Fruit fly (Drosophila melanogaster) whole organism, embryonic: Measurements from ENCODE around the gene ida.

Source experiments
- CG10274 ChIP-seq: fragments of 200-800 bp; sonication (Bioruptor generic); optimal IDR thresholded peaks from 3 replicates; lab custom pipeline; 2017; ENCODE audit warnings: missing biosample characterization, mild to moderate bottlenecking, missing genetic modification characterization
- CG11398 ChIP-seq: fragments of 200-800 bp; sonication (Bioruptor generic); optimal IDR thresholded peaks from 2 replicates; lab custom pipeline; 2016; ENCODE audit warnings: missing biosample characterization, missing genetic modification characterization
- CG11456 ChIP-seq: fragments of 200-800 bp; sonication (Bioruptor generic); IDR thresholded peaks from 3 replicates; pipeline ENCODE4 v1.3.6; 2022; ENCODE audit warnings: missing biosample characterization, missing genetic modification characterization
- CG11504 ChIP-seq: fragments of 200-800 bp; sonication (Bioruptor generic); optimal IDR thresholded peaks from 3 replicates; lab custom pipeline; 2019; ENCODE audit warnings: missing biosample characterization, mild to moderate bottlenecking, missing genetic modification characterization, moderate library complexity
- CG11695 ChIP-seq: fragments of 200-800 bp; sonication (Bioruptor generic); IDR thresholded peaks from 3 replicates; pipeline ENCODE4 v1.3.6; 2022; ENCODE audit warnings: missing biosample characterization, missing genetic modification characterization
- CG12155 ChIP-seq: fragments of 200-800 bp; sonication (Bioruptor generic); optimal IDR thresholded peaks from 3 replicates; lab custom pipeline; 2016; ENCODE audit warnings: missing biosample characterization, missing genetic modification characterization
- CG12769 ChIP-seq: fragments of 200-800 bp; sonication (Bioruptor generic); optimal IDR thresholded peaks from 2 replicates; lab custom pipeline; 2019; ENCODE audit warnings: missing biosample characterization, mild to moderate bottlenecking, missing genetic modification characterization, moderate library complexity
- CG13123 ChIP-seq: fragments of 200-800 bp; sonication (Bioruptor generic); optimal IDR thresholded peaks from 2 replicates; lab custom pipeline; 2016; ENCODE audit warnings: missing biosample characterization, missing genetic modification characterization
- CG14050 ChIP-seq: fragments of 200-800 bp; sonication (Bioruptor generic); IDR thresholded peaks from 3 replicates; pipeline ENCODE4 v1.3.6; 2022; ENCODE audit warnings: missing biosample characterization, missing genetic modification characterization
- CG16863 ChIP-seq: fragments of 200-800 bp; sonication (Bioruptor generic); optimal IDR thresholded peaks from 3 replicates; lab custom pipeline; 2016; ENCODE audit warnings: missing biosample characterization, missing genetic modification characterization
- CG17361 ChIP-seq: fragments of 200-800 bp; sonication (Bioruptor generic); IDR thresholded peaks from 3 replicates; pipeline ENCODE4 v1.3.6; 2022; ENCODE audit warnings: missing biosample characterization, missing genetic modification characterization
- CG1832 ChIP-seq: fragments of 200-800 bp; sonication (Bioruptor generic); optimal IDR thresholded peaks from 2 replicates; lab custom pipeline; 2017; ENCODE audit warnings: missing biosample characterization, mild to moderate bottlenecking, missing genetic modification characterization, inconsistent platforms
- CG2120 ChIP-seq: fragments of 200-800 bp; sonication (Bioruptor generic); optimal IDR thresholded peaks from 3 replicates; lab custom pipeline; 2016; ENCODE audit warnings: missing biosample characterization, missing genetic modification characterization
- CG2129 ChIP-seq: fragments of 200-800 bp; sonication (Bioruptor generic); IDR thresholded peaks from 2 replicates; pipeline ENCODE4 v1.3.6; 2022; ENCODE audit warnings: missing biosample characterization, missing genetic modification characterization; ENCODE audit not compliant: partially characterized antibody
- CG30020 ChIP-seq: fragments of 200-800 bp; optimal IDR thresholded peaks from 2 replicates; lab custom pipeline; 2019; ENCODE audit warnings: missing biosample characterization, mild to moderate bottlenecking, missing genetic modification characterization, moderate library complexity
- CG31441 ChIP-seq: fragments of 200-800 bp; sonication (Bioruptor generic); IDR thresholded peaks from 2 replicates; pipeline ENCODE4 v1.3.6; 2022; ENCODE audit warnings: missing biosample characterization, missing genetic modification characterization
- CG3281 ChIP-seq: fragments of 200-800 bp; sonication (Bioruptor generic); optimal IDR thresholded peaks from 3 replicates; lab custom pipeline; 2017; ENCODE audit warnings: missing biosample characterization, mild to moderate bottlenecking, missing genetic modification characterization
- CG3407 ChIP-seq: fragments of 200-800 bp; sonication (Bioruptor generic); optimal IDR thresholded peaks from 2 replicates; lab custom pipeline; 2018; ENCODE audit warnings: missing biosample characterization, mild to moderate bottlenecking, missing genetic modification characterization
- CG34422 ChIP-seq: fragments of 200-800 bp; sonication (Bioruptor generic); IDR thresholded peaks from 3 replicates; pipeline ENCODE4 v1.3.6; 2022; ENCODE audit warnings: missing biosample characterization, missing genetic modification characterization
- CG4360 ChIP-seq: fragments of 200-800 bp; sonication (Bioruptor generic); IDR thresholded peaks from 2 replicates; pipeline ENCODE4 v1.3.6; 2022; ENCODE audit warnings: missing biosample characterization, missing genetic modification characterization
- CG4820 ChIP-seq: fragments of 200-800 bp; sonication (Bioruptor generic); optimal IDR thresholded peaks from 3 replicates; lab custom pipeline; 2016; ENCODE audit warnings: missing biosample characterization, missing genetic modification characterization
- CG6683 ChIP-seq: fragments of 200-800 bp; sonication (Bioruptor generic); optimal IDR thresholded peaks from 2 replicates; lab custom pipeline; 2017; ENCODE audit warnings: missing biosample characterization, mild to moderate bottlenecking, missing genetic modification characterization, missing genetic modification reagents
- Pdp1 ChIP-seq, 2 experiments: fragments of 200-800 bp; sonication (Bioruptor generic); optimal IDR thresholded peaks; 3 replicates each; lab custom pipeline; 2016; ENCODE audit warnings: missing biosample characterization in 2 of 2, missing genetic modification characterization in 2 of 2, mild to moderate bottlenecking in 1 of 2, moderate library complexity in 1 of 2
- Rfx ChIP-seq: fragments of 200-800 bp; sonication (Bioruptor generic); IDR thresholded peaks from 2 replicates; pipeline ENCODE4 v1.3.6; 2022; ENCODE audit warnings: missing biosample characterization, missing genetic modification characterization
- TFAM ChIP-seq: fragments of 200-800 bp; sonication (Bioruptor generic); optimal IDR thresholded peaks from 2 replicates; lab custom pipeline; 2017; ENCODE audit warnings: missing biosample characterization, missing genetic modification characterization, inconsistent platforms
- Usf ChIP-seq: fragments of 200-800 bp; sonication (Bioruptor generic); optimal IDR thresholded peaks from 2 replicates; lab custom pipeline; 2017; ENCODE audit warnings: missing genotype, missing biosample characterization, missing genetic modification characterization
- al ChIP-seq: fragments of 200-800 bp; sonication (Bioruptor generic); IDR thresholded peaks from 2 replicates; pipeline ENCODE4 v1.3.6; 2022; ENCODE audit warnings: missing biosample characterization, missing genetic modification characterization
- ase ChIP-seq: fragments of 200-800 bp; sonication (Bioruptor generic); IDR thresholded peaks from 3 replicates; pipeline ENCODE4 v1.3.6; 2022; ENCODE audit warnings: missing biosample characterization, missing genetic modification characterization
- br ChIP-seq: fragments of >200 bp; optimal IDR thresholded peaks from 2 replicates; lab custom pipeline; 2017
- chm ChIP-seq: fragments of 200-800 bp; sonication (Bioruptor generic); IDR thresholded peaks from 2 replicates; pipeline ENCODE4 v1.3.6; 2022; ENCODE audit warnings: missing biosample characterization, missing genetic modification characterization
- crc ChIP-seq: fragments of 200-800 bp; sonication (Bioruptor generic); optimal IDR thresholded peaks from 2 replicates; lab custom pipeline; 2016; ENCODE audit warnings: missing biosample characterization, missing genetic modification characterization
- dati ChIP-seq: fragments of 200-800 bp; sonication (Bioruptor generic); IDR thresholded peaks from 2 replicates; pipeline ENCODE4 v1.3.6; 2022; ENCODE audit warnings: missing biosample characterization, missing genetic modification characterization
- dmrt99B ChIP-seq: fragments of 200-800 bp; sonication (Bioruptor generic); optimal IDR thresholded peaks from 2 replicates; lab custom pipeline; 2018; ENCODE audit warnings: missing biosample characterization, mild to moderate bottlenecking, missing genetic modification characterization, moderate library complexity
- dysf ChIP-seq: fragments of 200-800 bp; sonication (Bioruptor generic); IDR thresholded peaks from 3 replicates; pipeline ENCODE4 v1.3.6; 2022; ENCODE audit warnings: missing biosample characterization, missing genetic modification characterization
- eve ChIP-seq, 2 experiments: fragments of >200 bp; optimal IDR thresholded peaks; 2 replicates each; lab custom pipeline; 2017; ENCODE audit warnings: missing biosample characterization in 2 of 2, missing genetic modification characterization in 2 of 2
- exex ChIP-seq: fragments of 200-800 bp; sonication (Bioruptor generic); optimal IDR thresholded peaks from 4 replicates; lab custom pipeline; 2018; ENCODE audit warnings: missing biosample characterization, mild to moderate bottlenecking, missing genetic modification characterization, moderate library complexity
- grn ChIP-seq: fragments of 200-800 bp; sonication (Bioruptor generic); optimal IDR thresholded peaks from 3 replicates; lab custom pipeline; 2017; ENCODE audit warnings: missing biosample characterization, missing genetic modification characterization
- her ChIP-seq: fragments of 200-800 bp; sonication (Bioruptor generic); optimal IDR thresholded peaks from 2 replicates; lab custom pipeline; 2016; ENCODE audit warnings: missing biosample characterization, missing genetic modification characterization
- kay ChIP-seq: fragments of 200-800 bp; sonication (Bioruptor generic); optimal IDR thresholded peaks from 2 replicates; lab custom pipeline; 2016; ENCODE audit warnings: missing biosample characterization, missing genetic modification characterization
- mirr ChIP-seq: fragments of 200-800 bp; sonication (Bioruptor generic); optimal IDR thresholded peaks from 3 replicates; lab custom pipeline; 2018; ENCODE audit warnings: missing biosample characterization, mild to moderate bottlenecking, missing genetic modification characterization
- nom ChIP-seq: fragments of 200-800 bp; sonication (Bioruptor generic); optimal IDR thresholded peaks from 2 replicates; lab custom pipeline; 2017; ENCODE audit warnings: missing biosample characterization, missing genetic modification characterization, mild to moderate bottlenecking, moderate library complexity, missing genetic modification reagents
- pan ChIP-seq, 4 experiments: fragments of >200 bp in 3 of 4; fragments of 200-800 bp in 1 of 4; sonication (Bioruptor generic) in 1 of 4; optimal IDR thresholded peaks in 3 of 4; IDR thresholded peaks in 1 of 4; 2 replicates each; pipeline versions ENCODE4 v1.3.6 to Lab custom; 2017 to 2022; ENCODE audit warnings: missing biosample characterization in 2 of 4, missing genetic modification characterization in 2 of 4, mixed read lengths in 1 of 4
- psq ChIP-seq: fragments of 200-800 bp; sonication (Bioruptor generic); optimal IDR thresholded peaks from 2 replicates; lab custom pipeline; 2017; ENCODE audit warnings: missing biosample characterization, missing genetic modification characterization
- row ChIP-seq: fragments of 200-800 bp; sonication (Bioruptor generic); IDR thresholded peaks from 3 replicates; pipeline ENCODE4 v1.3.6; 2022; ENCODE audit warnings: missing biosample characterization, missing genetic modification characterization
- sens ChIP-seq: fragments of 200-800 bp; sonication (Bioruptor generic); peaks from one replicate; lab custom pipeline; 2016; ENCODE audit warnings: missing biosample characterization, missing genetic modification characterization
- sisA ChIP-seq: fragments of 200-800 bp; sonication (Bioruptor generic); IDR thresholded peaks from 2 replicates; pipeline ENCODE4 v1.3.6; 2022; ENCODE audit warnings: missing biosample characterization, missing genetic modification characterization
- slou ChIP-seq: fragments of 200-800 bp; sonication (Bioruptor generic); optimal IDR thresholded peaks from 3 replicates; lab custom pipeline; 2016; ENCODE audit warnings: missing biosample characterization, missing genetic modification characterization
- slp2 ChIP-seq: fragments of 200-800 bp; sonication (Bioruptor generic); optimal IDR thresholded peaks from 2 replicates; lab custom pipeline; 2016; ENCODE audit warnings: missing biosample characterization, missing genetic modification characterization
- unpg ChIP-seq: fragments of 200-800 bp; sonication (Bioruptor generic); optimal IDR thresholded peaks from 3 replicates; lab custom pipeline; 2018; ENCODE audit warnings: missing biosample characterization, mild to moderate bottlenecking, missing genetic modification characterization, moderate library complexity
- vvl ChIP-seq: fragments of 200-800 bp; sonication (Bioruptor generic); IDR thresholded peaks from 2 replicates; pipeline ENCODE4 v1.3.6; 2022; ENCODE audit warnings: missing biosample characterization, missing genetic modification characterization
- wek ChIP-seq: fragments of 200-800 bp; sonication (Bioruptor generic); optimal IDR thresholded peaks from 3 replicates; lab custom pipeline; 2018; ENCODE audit warnings: missing biosample characterization, mild to moderate bottlenecking, missing genetic modification characterization, moderate library complexity

ida gene

dm6 chr3L:3898978-3899377 is 6.2 kb upstream of the ida start, which contains the start of gene Ccz1 (continued):
- peak; percentile 58 for TF ChIP-seq CG4820 (GFP tag; lab: Kevin White, UChicago)
- TF ChIP-seq CG31441 (GFP tag; lab: Robert Waterston, UW) = no peak
- no peak for TF ChIP-seq al (GFP tag; lab: Robert Waterston, UW)
- peak; percentile 79 for TF ChIP-seq CG3281 (GFP tag; lab: Kevin White, UChicago)
- peak; percentile 45 for TF ChIP-seq dmrt99B
- no peak for TF ChIP-seq eve (GFP tag; optimal IDR thresholded peaks at IDR 0.05; lab: Kevin White, UChicago)
- TF ChIP-seq unpg (GFP tag; lab: Kevin White, UChicago) = peak; percentile 40
- no peak for TF ChIP-seq vvl (GFP tag; lab: Robert Waterston, UW)
- TF ChIP-seq exex (tag; lab: Kevin White, UChicago) = no peak
- TF ChIP-seq CG2129 (GFP tag; lab: Robert Waterston, UW) = no peak
- TF ChIP-seq row = no peak
- no peak for TF ChIP-seq br
- no peak for TF ChIP-seq CG11695 (GFP tag; lab: Robert Waterston, UW)
- TF ChIP-seq CG11398 (GFP tag; lab: Kevin White, UChicago) = peak; percentile 81
- TF ChIP-seq CG3407 (GFP tag; lab: Kevin White, UChicago) = peak; percentile 74
- TF ChIP-seq CG11456 (GFP tag; lab: Robert Waterston, UW) = no peak
- TF ChIP-seq Usf = no peak
- no peak for TF ChIP-seq CG6683 (GFP tag; lab: Kevin White, UChicago)
- TF ChIP-seq grn = peak; percentile 52
- no peak for TF ChIP-seq dysf (GFP tag; lab: Robert Waterston, UW)
- TF ChIP-seq, all 482 proteins: peak for 253

- TF ChIP-seq slou = no peak
- TF ChIP-seq CG1832 (GFP tag; lab: Kevin White, UChicago) = no peak
- no peak for TF ChIP-seq CG17361 (GFP tag; lab: Robert Waterston, UW)
- peak; percentile 27 for TF ChIP-seq wek (GFP tag; lab: Kevin White, UChicago)
- no peak for TF ChIP-seq CG2120 (GFP tag; lab: Kevin White, UChicago)
- peak; percentile 35 for TF ChIP-seq CG12769 (tag; lab: Kevin White, UChicago)
- peak; percentile 76 for TF ChIP-seq psq (GFP tag; lab: Kevin White, UChicago)
- peak; percentile 64 for TF ChIP-seq CG11504 (tag; lab: Kevin White, UChicago)
- TF ChIP-seq sisA = no peak
- no peak for TF ChIP-seq slp2
- TF ChIP-seq CG13123 (GFP tag; lab: Kevin White, UChicago) = no peak
- TF ChIP-seq CG16863 (GFP tag; lab: Kevin White, UChicago) = no peak
- TF ChIP-seq dati (GFP tag; lab: Robert Waterston, UW) = no peak
- TF ChIP-seq Rfx = no peak
- no peak for TF ChIP-seq CG10274
- TF ChIP-seq CG30020 (tag; lab: Kevin White, UChicago) = no peak
- TF ChIP-seq ase = no peak
- no peak for TF ChIP-seq chm (GFP tag; lab: Robert Waterston, UW)
- no peak for TF ChIP-seq CG12155 (GFP tag; lab: Kevin White, UChicago)
- TF ChIP-seq eve (GFP tag; optimal IDR thresholded peaks at IDR 0.05; lab: Kevin White, UChicago) = peak in 1 of 2 experiments; percentile 76
- no peak for TF ChIP-seq CG34422 (GFP tag; lab: Robert Waterston, UW)
- peak; percentile 62 for TF ChIP-seq sens
- no peak for TF ChIP-seq her (GFP tag; lab: Kevin White, UChicago)
- TF ChIP-seq TFAM = no peak
- TF ChIP-seq vvl (GFP tag; lab: Robert Waterston, UW) = no peak
- TF ChIP-seq Pdp1 (GFP tag; optimal IDR thresholded peaks at IDR 0.05; lab: Kevin White, UChicago) = peak in 1 of 2 experiments; percentile 41
- no peak for TF ChIP-seq pan (optimal IDR thresholded peaks at IDR 0.05; lab: Kevin White, UChicago)
- TF ChIP-seq pan (GFP tag; optimal IDR thresholded peaks at IDR 0.05 in 1 of 2, IDR thresholded peaks at IDR 0.05 in 1 of 2) = no peak
- TF ChIP-seq nom (GFP tag; lab: Kevin White, UChicago) = peak; percentile 90
- TF ChIP-seq crc (GFP tag; lab: Kevin White, UChicago) = no peak
- TF ChIP-seq CG14050 (GFP tag; lab: Robert Waterston, UW) = no peak
- no peak for TF ChIP-seq CG4360 (GFP tag; lab: Robert Waterston, UW)
- TF ChIP-seq kay = peak; percentile 14
- TF ChIP-seq mirr (GFP tag; lab: Kevin White, UChicago) = peak; percentile 39
Observed at dm6 chr3L:3901865-3902490, 3.2 kb upstream of the ida start.
